Fruit fly (Drosophila melanogaster) whole organism, embryonic: Measurements from ENCODE around the gene Polr1D.
A peak's percentile ranks its signal among the peaks of the same experiment; 100 is the strongest.

ENCODE experiments used
- Adf1 ChIP-seq: fragments of 200-800 bp; sonication (Bioruptor generic); IDR thresholded peaks from 2 replicates; pipeline ENCODE4 v1.3.6; 2022; ENCODE audit warnings: missing biosample characterization, missing genetic modification characterization
- Atf-2 ChIP-seq: fragments of 200-800 bp; sonication (Bioruptor generic); optimal IDR thresholded peaks from 2 replicates; lab custom pipeline; 2016; ENCODE audit warnings: missing biosample characterization, missing genetic modification characterization
- CG10147 ChIP-seq: fragments of 200-800 bp; sonication (Bioruptor generic); optimal IDR thresholded peaks from 2 replicates; lab custom pipeline; 2019; ENCODE audit warnings: missing biosample characterization, mild to moderate bottlenecking, missing genetic modification characterization, moderate library complexity
- CG10274 ChIP-seq: fragments of 200-800 bp; sonication (Bioruptor generic); optimal IDR thresholded peaks from 3 replicates; lab custom pipeline; 2017; ENCODE audit warnings: missing biosample characterization, mild to moderate bottlenecking, missing genetic modification characterization
- CG11085 ChIP-seq: fragments of 200-800 bp; sonication (Bioruptor generic); IDR thresholded peaks from 2 replicates; pipeline ENCODE4 v1.3.6; 2022; ENCODE audit warnings: missing biosample characterization, missing genetic modification characterization
- CG12219 ChIP-seq: fragments of 200-800 bp; sonication (Bioruptor generic); optimal IDR thresholded peaks from 3 replicates; lab custom pipeline; 2018; ENCODE audit warnings: missing biosample characterization, mild to moderate bottlenecking, missing genetic modification characterization
- CG13894 ChIP-seq: fragments of 200-800 bp; sonication (Bioruptor generic); optimal IDR thresholded peaks from 3 replicates; lab custom pipeline; 2018; ENCODE audit warnings: missing biosample characterization, mild to moderate bottlenecking, missing genetic modification characterization, moderate library complexity
- CG14860 ChIP-seq: fragments of 200-800 bp; sonication (Bioruptor generic); IDR thresholded peaks from 3 replicates; pipeline ENCODE4 v1.3.6; 2022; ENCODE audit warnings: missing biosample characterization, missing genetic modification characterization; ENCODE audit not compliant: partially characterized antibody
- CG17829 ChIP-seq: fragments of 200-800 bp; optimal IDR thresholded peaks from 2 replicates; lab custom pipeline; 2019; ENCODE audit warnings: missing biosample characterization, mild to moderate bottlenecking, missing genetic modification characterization, moderate library complexity
- CG1792 ChIP-seq: fragments of 200-800 bp; sonication (Bioruptor generic); optimal IDR thresholded peaks from 2 replicates; lab custom pipeline; 2016; ENCODE audit warnings: missing biosample characterization, missing genetic modification characterization
- CG2199 ChIP-seq: fragments of 200-800 bp; sonication (Bioruptor generic); IDR thresholded peaks from 3 replicates; pipeline ENCODE4 v1.3.6; 2022; ENCODE audit warnings: missing biosample characterization, missing genetic modification characterization
- CG31365 ChIP-seq: fragments of 200-800 bp; sonication (Bioruptor generic); optimal IDR thresholded peaks from 2 replicates; lab custom pipeline; 2018; ENCODE audit warnings: missing biosample characterization, mild to moderate bottlenecking, missing genetic modification characterization
- CG31388 ChIP-seq: fragments of 200-800 bp; sonication (Bioruptor generic); optimal IDR thresholded peaks from 2 replicates; lab custom pipeline; 2016; ENCODE audit warnings: missing biosample characterization, missing genetic modification characterization
- CG32532 ChIP-seq: fragments of 200-800 bp; sonication (Bioruptor generic); IDR thresholded peaks from 2 replicates; pipeline ENCODE4 v1.3.6; 2022; ENCODE audit warnings: missing biosample characterization, missing genetic modification characterization
- CG33557 ChIP-seq: fragments of 200-800 bp; sonication (Bioruptor generic); optimal IDR thresholded peaks from 2 replicates; lab custom pipeline; 2019; ENCODE audit warnings: missing biosample characterization, mild to moderate bottlenecking, missing genetic modification characterization, moderate library complexity
- CG4730 ChIP-seq: fragments of 200-800 bp; sonication (Bioruptor generic); IDR thresholded peaks from 2 replicates; pipeline ENCODE4 v1.3.6; 2022; ENCODE audit warnings: missing biosample characterization, missing genetic modification characterization
- CG6765 ChIP-seq: fragments of 200-800 bp; sonication (Bioruptor generic); optimal IDR thresholded peaks from 3 replicates; lab custom pipeline; 2017; ENCODE audit warnings: missing biosample characterization, mild to moderate bottlenecking, missing genetic modification characterization
- CG6791 ChIP-seq: fragments of 200-800 bp; sonication (Bioruptor generic); IDR thresholded peaks from 3 replicates; pipeline ENCODE4 v1.3.6; 2022; ENCODE audit warnings: missing biosample characterization, missing genetic modification characterization; ENCODE audit not compliant: partially characterized antibody
- CG8290 ChIP-seq, 3 experiments: fragments of 200-800 bp; sonication (Bioruptor generic); optimal IDR thresholded peaks; 2 replicates each; lab custom pipeline; 2016 to 2019; ENCODE audit warnings: missing biosample characterization in 3 of 3, missing genetic modification characterization in 3 of 3, mild to moderate bottlenecking in 2 of 3, moderate library complexity in 1 of 3
- CG8765 ChIP-seq: fragments of 200-800 bp; sonication (Bioruptor generic); IDR thresholded peaks from 2 replicates; pipeline ENCODE4 v1.3.6; 2022; ENCODE audit warnings: missing biosample characterization, missing genetic modification characterization
- CG9727 ChIP-seq: fragments of 200-800 bp; sonication (Bioruptor generic); optimal IDR thresholded peaks from 3 replicates; lab custom pipeline; 2017; ENCODE audit warnings: missing biosample characterization, mild to moderate bottlenecking, missing genetic modification characterization
- Chrac-16 ChIP-seq: fragments of 200-800 bp; sonication (Bioruptor generic); optimal IDR thresholded peaks from 3 replicates; lab custom pipeline; 2016; ENCODE audit warnings: missing biosample characterization, missing genetic modification characterization
- Dfd ChIP-seq, 2 experiments: fragments of >200 bp; optimal IDR thresholded peaks; 2 replicates each; lab custom pipeline; 2017; ENCODE audit warnings: missing biosample characterization in 2 of 2, missing genetic modification characterization in 2 of 2
- Dll ChIP-seq: fragments of 200-800 bp; sonication (Bioruptor generic); IDR thresholded peaks from 4 replicates; pipeline ENCODE4 v1.3.6; 2022; ENCODE audit warnings: missing biosample characterization, missing genetic modification characterization; ENCODE audit not compliant: partially characterized antibody
- Doc2 ChIP-seq: fragments of 200-800 bp; sonication (Bioruptor generic); IDR thresholded peaks from 2 replicates; pipeline ENCODE4 v1.3.6; 2022; ENCODE audit warnings: missing biosample characterization, missing genetic modification characterization
- Dp ChIP-seq: fragments of 200-800 bp; sonication (Bioruptor generic); optimal IDR thresholded peaks from 2 replicates; lab custom pipeline; 2018; ENCODE audit warnings: missing biosample characterization, mild to moderate bottlenecking, missing genetic modification characterization, moderate library complexity
- Fer2 ChIP-seq: fragments of 200-800 bp; sonication (Bioruptor generic); optimal IDR thresholded peaks from 2 replicates; lab custom pipeline; 2018; ENCODE audit warnings: missing biosample characterization, mild to moderate bottlenecking, missing genetic modification characterization, moderate library complexity
- HHEX ChIP-seq: fragments of 200-800 bp; sonication (Bioruptor generic); optimal IDR thresholded peaks from 3 replicates; lab custom pipeline; 2017; ENCODE audit warnings: missing biosample characterization, mild to moderate bottlenecking, missing genetic modification characterization, missing genetic modification reagents
- Oli ChIP-seq: fragments of 200-800 bp; sonication (Bioruptor generic); optimal IDR thresholded peaks from 2 replicates; lab custom pipeline; 2018; ENCODE audit warnings: missing biosample characterization, mild to moderate bottlenecking, missing genetic modification characterization, moderate library complexity
- PHDP ChIP-seq: fragments of 200-800 bp; sonication (Bioruptor generic); optimal IDR thresholded peaks from 3 replicates; lab custom pipeline; 2018; ENCODE audit warnings: missing biosample characterization, mild to moderate bottlenecking, missing genetic modification characterization, moderate library complexity
- Tbp ChIP-seq: fragments of >200 bp; optimal IDR thresholded peaks from 2 replicates; lab custom pipeline; 2018; ENCODE audit warnings: missing biosample characterization, missing genetic modification characterization
- Vsx1 ChIP-seq: fragments of 200-800 bp; sonication (Bioruptor generic); optimal IDR thresholded peaks from 2 replicates; lab custom pipeline; 2017; ENCODE audit warnings: missing biosample characterization, mild to moderate bottlenecking, missing genetic modification characterization, missing genetic modification reagents
- bcd ChIP-seq: fragments of 200-800 bp; sonication (Bioruptor generic); optimal IDR thresholded peaks from 2 replicates; lab custom pipeline; 2017; ENCODE audit warnings: missing biosample characterization, mild to moderate bottlenecking, missing genetic modification characterization
- br ChIP-seq: fragments of >200 bp; optimal IDR thresholded peaks from 2 replicates; lab custom pipeline; 2017
- btn ChIP-seq: fragments of 200-800 bp; sonication (Bioruptor generic); optimal IDR thresholded peaks from 2 replicates; lab custom pipeline; 2016; ENCODE audit warnings: missing biosample characterization, missing genetic modification characterization
- cas ChIP-seq: fragments of 200-800 bp; sonication (Bioruptor generic); IDR thresholded peaks from 2 replicates; pipeline ENCODE4 v1.3.6; 2022; ENCODE audit warnings: missing biosample characterization, missing genetic modification characterization
- exex ChIP-seq: fragments of 200-800 bp; sonication (Bioruptor generic); optimal IDR thresholded peaks from 4 replicates; lab custom pipeline; 2018; ENCODE audit warnings: missing biosample characterization, mild to moderate bottlenecking, missing genetic modification characterization, moderate library complexity
- eyg ChIP-seq: fragments of 200-800 bp; sonication (Bioruptor generic); optimal IDR thresholded peaks from 3 replicates; lab custom pipeline; 2016; ENCODE audit warnings: missing biosample characterization, missing genetic modification characterization
- ftz-f1 ChIP-seq: fragments of 200-800 bp; sonication (Bioruptor generic); optimal IDR thresholded peaks from 2 replicates; lab custom pipeline; 2016; ENCODE audit warnings: missing biosample characterization, missing genetic modification characterization
- kah ChIP-seq: fragments of 200-800 bp; sonication (Bioruptor generic); optimal IDR thresholded peaks from 2 replicates; lab custom pipeline; 2018; ENCODE audit warnings: missing biosample characterization, mild to moderate bottlenecking, missing genetic modification characterization
- nerfin-2 ChIP-seq: fragments of 200-800 bp; sonication (Bioruptor generic); IDR thresholded peaks from 2 replicates; pipeline ENCODE4 v1.3.6; 2022; ENCODE audit warnings: missing biosample characterization, missing genetic modification characterization; ENCODE audit not compliant: partially characterized antibody
- org-1 ChIP-seq: fragments of 200-800 bp; sonication (Bioruptor generic); optimal IDR thresholded peaks from 2 replicates; lab custom pipeline; 2017; ENCODE audit warnings: missing biosample characterization, missing genetic modification characterization
- pb ChIP-seq: fragments of 200-800 bp; sonication (Bioruptor generic); optimal IDR thresholded peaks from 3 replicates; lab custom pipeline; 2016; ENCODE audit warnings: missing biosample characterization, missing genetic modification characterization
- repo ChIP-seq: fragments of 200-800 bp; sonication (Bioruptor generic); optimal IDR thresholded peaks from 2 replicates; lab custom pipeline; 2016; ENCODE audit warnings: missing biosample characterization, missing genetic modification characterization
- sens-2 ChIP-seq: fragments of 200-800 bp; sonication (Bioruptor generic); IDR thresholded peaks from 2 replicates; pipeline ENCODE4 v1.3.6; 2022; ENCODE audit warnings: missing biosample characterization, missing genetic modification characterization
- ssp ChIP-seq: fragments of 200-800 bp; sonication (Bioruptor generic); IDR thresholded peaks from 2 replicates; pipeline ENCODE4 v1.3.6; 2022; ENCODE audit warnings: missing biosample characterization, missing genetic modification characterization
- trh ChIP-seq: fragments of 200-800 bp; sonication (Bioruptor generic); optimal IDR thresholded peaks from 2 replicates; lab custom pipeline; 2016; ENCODE audit warnings: missing biosample characterization, missing genetic modification characterization
- vfl ChIP-seq: fragments of 200-800 bp; sonication (Bioruptor generic); optimal IDR thresholded peaks from 2 replicates; lab custom pipeline; 2016; ENCODE audit warnings: missing biosample characterization, missing genetic modification characterization

Gene Polr1D

DNA sequence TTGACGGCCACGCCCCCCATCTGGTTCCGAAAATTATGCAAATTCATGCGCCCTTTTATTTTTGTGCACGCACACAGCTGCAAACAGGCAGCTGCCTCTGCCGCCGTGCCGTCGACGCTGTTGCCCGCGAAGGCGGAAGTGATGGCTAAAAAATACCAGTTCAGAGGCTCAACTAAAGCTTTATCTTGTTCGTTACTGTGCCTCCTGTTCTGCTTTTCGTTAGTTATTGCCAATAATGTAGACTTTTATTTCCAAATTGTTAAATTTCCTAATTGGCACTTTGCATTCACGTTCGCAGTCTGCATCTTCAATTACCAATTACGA is 705 bp downstream of the Polr1D start (continued):
- TF ChIP-seq CG10274 (GFP tag; lab: Kevin White, UChicago) (no peak), CG17829 (tag; lab: Kevin White, UChicago) (no peak), CG33557 (GFP tag; lab: Kevin White, UChicago) (no peak), CG2199 (GFP tag; lab: Robert Waterston, UW) (peak; percentile 58; the same call in 2 of the 3 replicates), CG4730 (GFP tag; lab: Robert Waterston, UW) (no peak), cas (GFP tag; lab: Robert Waterston, UW) (no peak), Fer2 (tag; lab: Kevin White, UChicago) (no peak), Vsx1 (no peak), Oli (tag; lab: Kevin White, UChicago) (no peak)

- TF ChIP-seq Tbp (GFP tag; lab: Kevin White, UChicago), result no peak
- TF ChIP-seq Dll (GFP tag; lab: Robert Waterston, UW), result peak; percentile 96
- peak; percentile 40 for TF ChIP-seq PHDP (tag; lab: Kevin White, UChicago)
- peak; percentile 91 for TF ChIP-seq CG14860 (GFP tag; lab: Robert Waterston, UW)
- TF ChIP-seq Chrac-16 (GFP tag; lab: Kevin White, UChicago), result peak; percentile 56
- TF ChIP-seq br (lab: Kevin White, UChicago), result no peak
- no peak for TF ChIP-seq sens-2
- no peak for TF ChIP-seq CG11085 (GFP tag; lab: Robert Waterston, UW)
- peak; percentile 5 for TF ChIP-seq CG8290 (GFP tag; optimal IDR thresholded peaks at IDR 0.05; lab: Kevin White, UChicago)
- peak; percentile 4 to 36 for TF ChIP-seq CG8290 (tag; optimal IDR thresholded peaks at IDR 0.05; lab: Kevin White, UChicago)
- peak; percentile 39 for TF ChIP-seq eyg
- peak; percentile 13 for TF ChIP-seq CG10147 (GFP tag; lab: Kevin White, UChicago)
- peak; percentile 91 for TF ChIP-seq nerfin-2
- TF ChIP-seq ftz-f1 (GFP tag; lab: Kevin White, UChicago), result no peak
- TF ChIP-seq ssp (GFP tag; lab: Robert Waterston, UW), result peak; percentile 78
- TF ChIP-seq Dp (GFP tag; lab: Kevin White, UChicago), result peak; percentile 40
- no peak for TF ChIP-seq trh (GFP tag; lab: Kevin White, UChicago)
- peak; percentile 35 for TF ChIP-seq vfl (GFP tag; lab: Kevin White, UChicago)
- peak; percentile 33 for TF ChIP-seq Fer2 (tag; lab: Kevin White, UChicago)
- TF ChIP-seq CG1792 (GFP tag; lab: Kevin White, UChicago), result peak; percentile 35
- peak; percentile 58 for TF ChIP-seq CG9727 (GFP tag; lab: Kevin White, UChicago)
- TF ChIP-seq Doc2, result no peak
- no peak for TF ChIP-seq btn (GFP tag; lab: Kevin White, UChicago)
- no peak for TF ChIP-seq org-1
- no peak for TF ChIP-seq CG31388 (GFP tag; lab: Kevin White, UChicago)
- TF ChIP-seq CG12219 (GFP tag; lab: Kevin White, UChicago), result no peak
- peak; percentile 87 for TF ChIP-seq CG6791 (GFP tag; lab: Robert Waterston, UW)
- no peak for TF ChIP-seq exex (tag; lab: Kevin White, UChicago)
- peak; percentile 54 for TF ChIP-seq bcd (GFP tag; lab: Kevin White, UChicago)
- TF ChIP-seq CG8765 (GFP tag; lab: Robert Waterston, UW), result no peak
- TF ChIP-seq CG32532 (GFP tag; lab: Robert Waterston, UW), result peak; percentile 56
- TF ChIP-seq HHEX, result peak; percentile 29
- peak; percentile 18 for TF ChIP-seq repo
- 0 out of 2 replicates have a peak, but pooled peaks have one; percentile 12 for TF ChIP-seq Adf1
- no peak for TF ChIP-seq CG6765 (GFP tag; lab: Kevin White, UChicago)
- no peak for TF ChIP-seq CG31365 (tag; lab: Kevin White, UChicago)
- TF ChIP-seq pb (GFP tag; lab: Kevin White, UChicago), result no peak
- no peak for TF ChIP-seq kah
- TF ChIP-seq Dfd (GFP tag; optimal IDR thresholded peaks at IDR 0.05; lab: Kevin White, UChicago), result no peak
- peak; percentile 31 for TF ChIP-seq CG13894 (tag; lab: Kevin White, UChicago)
- TF ChIP-seq Atf-2 (GFP tag; lab: Kevin White, UChicago), result peak; percentile 44
Observed at dm6 chr2L:19133465-19134365, 1.3 kb downstream of the Polr1D start, which contains the start of gene brat. TSS of gene brat (plus strand) at chr2L:19133816.
